Worm (Caenorhabditis elegans) whole organism, midembryonic: ENCODE data around the gene rsp-8.

Source experiments
- flt-1 ChIP-seq: fragments of 200-800 bp; sonication (Bioruptor generic); IDR thresholded peaks from 2 replicates; pipeline ENCODE4 v1.3.6; 2022; ENCODE audit warnings: missing genetic modification characterization, missing compliant biosample characterization
- klf-2 ChIP-seq: fragments of 200-800 bp; sonication (Bioruptor generic); conservative IDR thresholded peaks from 2 replicates; pipeline ENCODE4 v1.3.6; 2022; ENCODE audit warnings: missing genetic modification reagents, missing genetic modification characterization, missing compliant biosample characterization
- med-1 ChIP-seq: sonication (generic microtip); optimal IDR thresholded peaks from 2 replicates; lab custom pipeline; 2017; ENCODE audit warnings: missing genetic modification characterization, mild to moderate bottlenecking, missing compliant biosample characterization, antibody characterized with exemption, missing genetic modification reagents; ENCODE audit not compliant: insufficient read depth
- ref-1 ChIP-seq: fragments of 200-800 bp; sonication (Bioruptor generic); conservative IDR thresholded peaks from 2 replicates; pipeline ENCODE4 v1.3.6; 2022; ENCODE audit warnings: missing genetic modification reagents, missing genetic modification characterization, missing compliant biosample characterization
- tab-1 ChIP-seq: fragments of 200-800 bp; sonication (Bioruptor generic); IDR thresholded peaks from 2 replicates; pipeline ENCODE4 v1.3.6; 2022; ENCODE audit warnings: missing genetic modification characterization, missing compliant biosample characterization
- ztf-23 ChIP-seq: fragments of 200-800 bp; sonication (Bioruptor generic); IDR thresholded peaks from 2 replicates; pipeline ENCODE4 v1.3.6; 2022; ENCODE audit warnings: missing genetic modification reagents, missing genetic modification characterization, missing compliant biosample characterization
- ztf-29 ChIP-seq: fragments of 200-800 bp; sonication (Bioruptor generic); IDR thresholded peaks from 2 replicates; pipeline ENCODE4 v1.3.6; 2022; ENCODE audit warnings: missing genetic modification reagents, missing genetic modification characterization, missing compliant biosample characterization

- TF ChIP-seq ztf-23 (no peak), ztf-29 (GFP tag; lab: Robert Waterston, UW) (no peak), tab-1 (GFP tag; lab: Robert Waterston, UW) (no peak), med-1 (GFP tag; lab: Kevin White, UChicago) (no peak), flt-1 (GFP tag; lab: Robert Waterston, UW) (no peak), ref-1 (GFP tag; lab: Robert Waterston, UW) (no peak), klf-2 (GFP tag; lab: Robert Waterston, UW) (no peak)
Observed at ce11 chrIII:11834783-11835182, 8.6 kb downstream of the rsp-8 start.
